Fruit fly (Drosophila melanogaster) whole organism, adult: ENCODE results near the gene CG11052.
"Not testable (repeated sequence)": the region's sequence is repeated elsewhere in the genome, so short reads cannot be mapped to it uniquely, and the experiment has no call there.

Source experiments
- CG11617 ChIP-seq: fragments of 200-800 bp; sonication (Bioruptor generic); optimal IDR thresholded peaks from 2 replicates; lab custom pipeline; 2017; ENCODE audit warnings: mild to moderate bottlenecking, missing biosample characterization, missing genetic modification reagents, missing genetic modification characterization
- CG12768 ChIP-seq: fragments of 200-800 bp; sonication (Bioruptor generic); optimal IDR thresholded peaks from 2 replicates; lab custom pipeline; 2017; ENCODE audit warnings: missing biosample characterization, missing genetic modification characterization, mild to moderate bottlenecking, moderate library complexity, missing genetic modification reagents
- CG14711 ChIP-seq: fragments of 200-800 bp; sonication (Bioruptor generic); optimal IDR thresholded peaks from 2 replicates; lab custom pipeline; 2018; ENCODE audit warnings: missing biosample characterization, mild to moderate bottlenecking, missing genetic modification characterization, moderate library complexity
- CG1620 ChIP-seq: fragments of 200-800 bp; sonication (Bioruptor generic); optimal IDR thresholded peaks from 2 replicates; lab custom pipeline; 2016; ENCODE audit warnings: missing biosample characterization, missing genetic modification characterization
- CG33017 ChIP-seq: fragments of 200-800 bp; sonication (Bioruptor generic); optimal IDR thresholded peaks from 2 replicates; lab custom pipeline; 2018; ENCODE audit warnings: missing biosample characterization, mild to moderate bottlenecking, missing genetic modification characterization, moderate library complexity
- CG5204 ChIP-seq: fragments of 200-800 bp; sonication (Bioruptor generic); optimal IDR thresholded peaks from 2 replicates; lab custom pipeline; 2016; ENCODE audit warnings: missing biosample characterization, missing genetic modification characterization
- CG7045 ChIP-seq: fragments of 200-800 bp; sonication (Bioruptor generic); optimal IDR thresholded peaks from 2 replicates; lab custom pipeline; 2017; ENCODE audit warnings: missing biosample characterization, mild to moderate bottlenecking, missing genetic modification characterization
- CG7101 ChIP-seq: fragments of 200-800 bp; sonication (Bioruptor generic); optimal IDR thresholded peaks from 2 replicates; lab custom pipeline; 2018; ENCODE audit warnings: missing biosample characterization, mild to moderate bottlenecking, missing genetic modification characterization, moderate library complexity
- Clk ChIP-seq: fragments of 200-800 bp; sonication (Bioruptor generic); optimal IDR thresholded peaks from 2 replicates; lab custom pipeline; 2017; ENCODE audit warnings: missing biosample characterization, missing genetic modification characterization
- Crg-1 ChIP-seq: fragments of 200-800 bp; sonication (Bioruptor generic); optimal IDR thresholded peaks from 2 replicates; lab custom pipeline; 2016; ENCODE audit warnings: missing biosample characterization, missing genetic modification characterization
- Hr96 ChIP-seq: fragments of 200-800 bp; sonication (Bioruptor generic); optimal IDR thresholded peaks from 2 replicates; lab custom pipeline; 2016; ENCODE audit warnings: missing biosample characterization, missing genetic modification characterization
- Mnt ChIP-seq: fragments of 200-800 bp; sonication (Bioruptor generic); optimal IDR thresholded peaks from 2 replicates; lab custom pipeline; 2016; ENCODE audit warnings: missing biosample characterization, mild to moderate bottlenecking, missing genetic modification characterization
- bab1 ChIP-seq: fragments of 200-800 bp; sonication (Bioruptor generic); optimal IDR thresholded peaks from 3 replicates; lab custom pipeline; 2019; ENCODE audit warnings: missing biosample characterization, mild to moderate bottlenecking, missing genetic modification characterization, moderate library complexity
- cic ChIP-seq: fragments of 200-800 bp; sonication (Bioruptor generic); optimal IDR thresholded peaks from 2 replicates; lab custom pipeline; 2017; ENCODE audit warnings: missing biosample characterization, mild to moderate bottlenecking, missing genetic modification characterization, moderate library complexity
- cnc ChIP-seq, 2 experiments: fragments of >200 bp; optimal IDR thresholded peaks; 2 replicates each; lab custom pipeline; 2017
- kay ChIP-seq: fragments of 200-800 bp; sonication (Bioruptor generic); peaks from one replicate; lab custom pipeline; 2016; ENCODE audit warnings: missing biosample characterization, missing genetic modification characterization, borderline replicate concordance
- ovo ChIP-seq: fragments of 200-800 bp; sonication (Bioruptor generic); optimal IDR thresholded peaks from 2 replicates; lab custom pipeline; 2016; ENCODE audit warnings: missing biosample characterization, missing genetic modification characterization
- pad ChIP-seq: fragments of 200-800 bp; sonication (Bioruptor generic); optimal IDR thresholded peaks from 3 replicates; lab custom pipeline; 2017; ENCODE audit warnings: missing biosample characterization, missing genetic modification characterization, mild to moderate bottlenecking, moderate library complexity, missing genetic modification reagents
- tj ChIP-seq: fragments of 200-800 bp; sonication (Bioruptor generic); optimal IDR thresholded peaks from 3 replicates; lab custom pipeline; 2017; ENCODE audit warnings: missing biosample characterization, mild to moderate bottlenecking, missing genetic modification characterization, moderate library complexity
- toe ChIP-seq: fragments of 200-800 bp; sonication (Bioruptor generic); optimal IDR thresholded peaks from 2 replicates; lab custom pipeline; 2016; ENCODE audit warnings: missing biosample characterization, missing genetic modification characterization

Gene CG11052

dm6 chr3R:8009080-8009620, at the start of gene CG11052, which contains the start of gene CG3223:
TSS of gene CG11052 (minus strand) at chr3R:8009297.
TSS of gene CG3223 (plus strand) at chr3R:8009400.
- TF ChIP-seq CG12768 (GFP tag; lab: Kevin White, UChicago) = no peak
- peak; percentile 67 for TF ChIP-seq CG14711 (tag; lab: Kevin White, UChicago)
- no peak for TF ChIP-seq cic (GFP tag; lab: Kevin White, UChicago)
- no peak for TF ChIP-seq pad (GFP tag; lab: Kevin White, UChicago)
- peak; percentile 45 for TF ChIP-seq bab1 (GFP tag; lab: Kevin White, UChicago)
- TF ChIP-seq CG11617 (GFP tag; lab: Kevin White, UChicago) = no peak

- not testable (repeated sequence) for TF ChIP-seq kay; tj (GFP tag; lab: Kevin White, UChicago); Crg-1 (GFP tag; lab: Kevin White, UChicago)
Observed at dm6 chr3R:8049373-8049772, 40.3 kb upstream of the CG11052 start, which contains the start of gene CG43061. TSS of gene CG43061 (plus strand) at chr3R:8049673.

- not testable (repeated sequence) for TF ChIP-seq CG1620, Hr96, Clk (GFP tag; lab: Kevin White, UChicago)
Observed at dm6 chr3R:8048867-8049266, 39.8 kb upstream of the CG11052 start, which contains the start of gene CG43618. TSS of gene CG43618 (plus strand) at chr3R:8049167.

- no peak for TF ChIP-seq CG1620 (GFP tag; lab: Kevin White, UChicago)
- TF ChIP-seq kay = peak; percentile 31
Observed at dm6 chr3R:8040843-8041242, 31.7 kb upstream of the CG11052 start, which contains the start of gene CG43060. TSS of gene CG43060 (plus strand) at chr3R:8041224.

- TF ChIP-seq CG12768 (GFP tag; lab: Kevin White, UChicago) = no peak
- no peak for TF ChIP-seq bab1 (GFP tag; lab: Kevin White, UChicago)
- no peak for TF ChIP-seq cnc (optimal IDR thresholded peaks at IDR 0.05; lab: Kevin White, UChicago)
- TF ChIP-seq kay = no peak
- TF ChIP-seq tj (GFP tag; lab: Kevin White, UChicago) = no peak
- TF ChIP-seq cic (GFP tag; lab: Kevin White, UChicago) = no peak
- TF ChIP-seq Mnt (GFP tag; lab: Kevin White, UChicago) = no peak
- TF ChIP-seq CG11617 (GFP tag; lab: Kevin White, UChicago) = no peak
Observed at dm6 chr3R:8038927-8039326, 29.8 kb upstream of the CG11052 start.

dm6 chr3R:8037896-8038295, 28.8 kb upstream of the CG11052 start:
- TF ChIP-seq bab1 (GFP tag; lab: Kevin White, UChicago) (no peak), Clk (GFP tag; lab: Kevin White, UChicago) (no peak), CG12768 (GFP tag; lab: Kevin White, UChicago) (no peak), cnc (optimal IDR thresholded peaks at IDR 0.05; lab: Kevin White, UChicago) (no peak), Mnt (GFP tag; lab: Kevin White, UChicago) (no peak), ovo (GFP tag; lab: Kevin White, UChicago) (no peak), CG5204 (GFP tag; lab: Kevin White, UChicago) (no peak), CG11617 (GFP tag; lab: Kevin White, UChicago) (no peak)

- TF ChIP-seq Hr96 (GFP tag; lab: Kevin White, UChicago) = no peak
- peak; percentile 79 for TF ChIP-seq toe (GFP tag; lab: Kevin White, UChicago)
- TF ChIP-seq CG33017 = peak; percentile 29
- TF ChIP-seq Mnt (GFP tag; lab: Kevin White, UChicago) = peak; percentile 62
- peak; percentile 63 for TF ChIP-seq CG11617 (GFP tag; lab: Kevin White, UChicago)
- peak; percentile 70 for TF ChIP-seq bab1 (GFP tag; lab: Kevin White, UChicago)
- no peak for TF ChIP-seq cnc (optimal IDR thresholded peaks at IDR 0.05; lab: Kevin White, UChicago)
- no peak for TF ChIP-seq ovo (GFP tag; lab: Kevin White, UChicago)
- TF ChIP-seq CG7045 (GFP tag; lab: Kevin White, UChicago) = peak; percentile 51
- peak; percentile 98 for TF ChIP-seq kay
- TF ChIP-seq CG14711 (tag; lab: Kevin White, UChicago) = peak; percentile 53
- TF ChIP-seq CG7101 (tag; lab: Kevin White, UChicago) = peak; percentile 33
- TF ChIP-seq cic (GFP tag; lab: Kevin White, UChicago) = peak; percentile 10
- TF ChIP-seq CG12768 (GFP tag; lab: Kevin White, UChicago) = no peak
- TF ChIP-seq CG5204 (GFP tag; lab: Kevin White, UChicago) = no peak
- TF ChIP-seq tj (GFP tag; lab: Kevin White, UChicago) = peak; percentile 64
- peak; percentile 14 for TF ChIP-seq CG1620 (GFP tag; lab: Kevin White, UChicago)
- peak; percentile 28 for TF ChIP-seq Crg-1 (GFP tag; lab: Kevin White, UChicago)
- no peak for TF ChIP-seq Clk (GFP tag; lab: Kevin White, UChicago)
- peak; percentile 18 for TF ChIP-seq pad (GFP tag; lab: Kevin White, UChicago)
Observed at dm6 chr3R:8032923-8033478, 23.9 kb upstream of the CG11052 start, which contains the start of the genes CG11035 and unc-45. TSS of gene CG11035 (minus strand) at chr3R:8033009. TSS of gene unc-45 (plus strand) at chr3R:8033301.
